Worm (Caenorhabditis elegans): ENCODE data around the gene C06A12.3.

Gene C06A12.3

ce11 chrIV:17463108-17463608 is 35.6 kb downstream of the C06A12.3 start, which contains the start of gene F11E6.10:
F11E6.10 (minus strand) TSS chrIV:17463158.
- no peak for TF ChIP-seq dao-5 (tag; optimal IDR thresholded peaks at IDR 0.05)
- TF ChIP-seq him-1 (tag; optimal IDR thresholded peaks at IDR 0.05): no peak
- TF ChIP-seq W03F9.2 (tag; optimal IDR thresholded peaks at IDR 0.05): no peak

- no peak for TF ChIP-seq W03F9.2 (tag; optimal IDR thresholded peaks at IDR 0.05)
- no peak for TF ChIP-seq him-1 (tag; optimal IDR thresholded peaks at IDR 0.05)
- TF ChIP-seq dao-5 (tag; optimal IDR thresholded peaks at IDR 0.05): no peak
Observed at ce11 chrIV:17465886-17466285, 38.4 kb downstream of the C06A12.3 start, which contains the start of gene F11E6.6. F11E6.6 (minus strand) TSS chrIV:17465986.

- TF ChIP-seq him-1 (tag; optimal IDR thresholded peaks at IDR 0.05) (no peak), dao-5 (tag; optimal IDR thresholded peaks at IDR 0.05) (no peak), W03F9.2 (tag; optimal IDR thresholded peaks at IDR 0.05) (no peak)
Observed at ce11 chrIV:17467325-17467724, 39.8 kb downstream of the C06A12.3 start, which contains the start of gene elo-2. elo-2 (minus strand) TSS chrIV:17467408.

ce11 chrIV:17467825-17468224 is 40.3 kb downstream of the C06A12.3 start:
- no peak for TF ChIP-seq dao-5 (tag; optimal IDR thresholded peaks at IDR 0.05)
- TF ChIP-seq W03F9.2 (tag; optimal IDR thresholded peaks at IDR 0.05): no peak
- TF ChIP-seq him-1 (tag; optimal IDR thresholded peaks at IDR 0.05): no peak

ce11 chrIV:17470096-17470602 is 42.6 kb downstream of the C06A12.3 start, which contains the start of gene F11E6.4:
F11E6.4 (minus strand) TSS chrIV:17470354.
- TF ChIP-seq dao-5 (tag; optimal IDR thresholded peaks at IDR 0.05) (no peak), W03F9.2 (tag; optimal IDR thresholded peaks at IDR 0.05) (no peak), him-1 (tag; optimal IDR thresholded peaks at IDR 0.05) (no peak)

- no peak for TF ChIP-seq him-1 (tag; optimal IDR thresholded peaks at IDR 0.05)
- TF ChIP-seq W03F9.2 (tag; optimal IDR thresholded peaks at IDR 0.05): no peak
- no peak for TF ChIP-seq dao-5 (tag; optimal IDR thresholded peaks at IDR 0.05)
Observed at ce11 chrIV:17471870-17472459, 44.4 kb downstream of the C06A12.3 start, which contains the start of gene epic-1. epic-1 (minus strand) TSS chrIV:17471920.

- TF ChIP-seq dao-5 (tag; optimal IDR thresholded peaks at IDR 0.05) (no peak), W03F9.2 (tag; optimal IDR thresholded peaks at IDR 0.05) (no peak), him-1 (tag; optimal IDR thresholded peaks at IDR 0.05) (no peak)
Observed at ce11 chrIV:17473034-17473433, 45.5 kb downstream of the C06A12.3 start, which contains the start of gene gba-3. gba-3 (plus strand) TSS chrIV:17473334.

- TF ChIP-seq dao-5 (tag; optimal IDR thresholded peaks at IDR 0.05) (no peak), him-1 (tag; optimal IDR thresholded peaks at IDR 0.05) (no peak), W03F9.2 (tag; optimal IDR thresholded peaks at IDR 0.05) (no peak)
Observed at ce11 chrIV:17474047-17474446, 46.5 kb downstream of the C06A12.3 start.

ce11 chrIV:17475242-17475641 is 47.7 kb downstream of the C06A12.3 start, which contains the start of gene F11E6.9:
F11E6.9 (minus strand) TSS chrIV:17475342.
- TF ChIP-seq him-1 (tag; optimal IDR thresholded peaks at IDR 0.05) (no peak), W03F9.2 (tag; optimal IDR thresholded peaks at IDR 0.05) (no peak), dao-5 (tag; optimal IDR thresholded peaks at IDR 0.05) (no peak)

ce11 chrIV:17475743-17476142 is 48.2 kb downstream of the C06A12.3 start, which contains the start of gene grl-24:
grl-24 (minus strand) TSS chrIV:17475843.
- TF ChIP-seq W03F9.2 (tag; optimal IDR thresholded peaks at IDR 0.05): no peak
- TF ChIP-seq dao-5 (tag; optimal IDR thresholded peaks at IDR 0.05): no peak
- TF ChIP-seq him-1 (tag; optimal IDR thresholded peaks at IDR 0.05): no peak

Data from whole organism, L4/young adult.